Fruit fly (Drosophila melanogaster) whole organism, embryonic: ENCODE measurements around the gene CG31548.

Experiments used
- Atf-2 ChIP-seq: fragments of 200-800 bp; sonication (Bioruptor generic); optimal IDR thresholded peaks from 2 replicates; lab custom pipeline; 2016; ENCODE audit warnings: missing biosample characterization, missing genetic modification characterization
- Blimp-1 ChIP-seq: fragments of 200-800 bp; sonication (Bioruptor generic); optimal IDR thresholded peaks from 3 replicates; lab custom pipeline; 2018; ENCODE audit warnings: missing biosample characterization, missing genetic modification characterization, mild to moderate bottlenecking, moderate library complexity, missing genetic modification reagents
- C15 ChIP-seq: fragments of 200-800 bp; sonication (Bioruptor generic); IDR thresholded peaks from 3 replicates; pipeline ENCODE4 v1.3.6; 2022; ENCODE audit warnings: missing biosample characterization, missing genetic modification characterization
- CG10147 ChIP-seq: fragments of 200-800 bp; sonication (Bioruptor generic); optimal IDR thresholded peaks from 2 replicates; lab custom pipeline; 2019; ENCODE audit warnings: missing biosample characterization, mild to moderate bottlenecking, missing genetic modification characterization, moderate library complexity
- CG10267 ChIP-seq: fragments of 200-800 bp; sonication (Bioruptor generic); optimal IDR thresholded peaks from 2 replicates; lab custom pipeline; 2018; ENCODE audit warnings: missing biosample characterization, mild to moderate bottlenecking, missing genetic modification characterization, moderate library complexity
- CG10462 ChIP-seq: fragments of 200-800 bp; sonication (Bioruptor generic); optimal IDR thresholded peaks from 2 replicates; lab custom pipeline; 2016; ENCODE audit warnings: missing biosample characterization, missing genetic modification characterization
- CG10654 ChIP-seq: fragments of 200-800 bp; sonication (Bioruptor generic); optimal IDR thresholded peaks from 2 replicates; lab custom pipeline; 2016; ENCODE audit warnings: missing biosample characterization, missing genetic modification characterization
- CG10979 ChIP-seq: fragments of 200-800 bp; sonication (Bioruptor generic); optimal IDR thresholded peaks from 2 replicates; lab custom pipeline; 2018; ENCODE audit warnings: missing biosample characterization, mild to moderate bottlenecking, missing genetic modification characterization, moderate library complexity
- CG12219 ChIP-seq: fragments of 200-800 bp; sonication (Bioruptor generic); optimal IDR thresholded peaks from 3 replicates; lab custom pipeline; 2018; ENCODE audit warnings: missing biosample characterization, mild to moderate bottlenecking, missing genetic modification characterization
- CG12769 ChIP-seq: fragments of 200-800 bp; sonication (Bioruptor generic); optimal IDR thresholded peaks from 2 replicates; lab custom pipeline; 2019; ENCODE audit warnings: missing biosample characterization, mild to moderate bottlenecking, missing genetic modification characterization, moderate library complexity
- CG17385 ChIP-seq: fragments of 200-800 bp; sonication (Bioruptor generic); optimal IDR thresholded peaks from 3 replicates; lab custom pipeline; 2018; ENCODE audit warnings: missing biosample characterization, mild to moderate bottlenecking, missing genetic modification characterization
- CG17612 ChIP-seq: fragments of 200-800 bp; sonication (Bioruptor generic); IDR thresholded peaks from 2 replicates; pipeline ENCODE4 v1.3.6; 2022; ENCODE audit warnings: missing biosample characterization, missing genetic modification characterization
- CG2116 ChIP-seq: fragments of 200-800 bp; sonication (Bioruptor generic); optimal IDR thresholded peaks from 3 replicates; lab custom pipeline; 2018; ENCODE audit warnings: missing biosample characterization, mild to moderate bottlenecking, missing genetic modification characterization
- CG2889 ChIP-seq: fragments of 200-800 bp; sonication (Bioruptor generic); IDR thresholded peaks from 3 replicates; pipeline ENCODE4 v1.3.6; 2022; ENCODE audit warnings: missing biosample characterization, missing genetic modification characterization
- CG34224 ChIP-seq: fragments of 200-800 bp; sonication (Bioruptor generic); IDR thresholded peaks from 3 replicates; pipeline ENCODE4 v1.3.6; 2022; ENCODE audit warnings: missing biosample characterization, missing genetic modification characterization; ENCODE audit not compliant: partially characterized antibody
- CG4424 ChIP-seq: fragments of 200-800 bp; sonication (Bioruptor generic); optimal IDR thresholded peaks from 3 replicates; lab custom pipeline; 2016; ENCODE audit warnings: missing biosample characterization, missing genetic modification characterization
- CG4617 ChIP-seq: fragments of 200-800 bp; sonication (Bioruptor generic); optimal IDR thresholded peaks from 3 replicates; lab custom pipeline; 2016; ENCODE audit warnings: missing biosample characterization, missing genetic modification characterization, borderline replicate concordance
- CG4854 ChIP-seq: fragments of 200-800 bp; sonication (Bioruptor generic); optimal IDR thresholded peaks from 2 replicates; lab custom pipeline; 2016; ENCODE audit warnings: missing biosample characterization, missing genetic modification characterization, inconsistent platforms
- CG5180 ChIP-seq: fragments of 200-800 bp; sonication (Bioruptor generic); optimal IDR thresholded peaks from 3 replicates; lab custom pipeline; 2017; ENCODE audit warnings: missing biosample characterization, missing genetic modification characterization, mild to moderate bottlenecking, moderate library complexity, missing genetic modification reagents
- CG6683 ChIP-seq: fragments of 200-800 bp; sonication (Bioruptor generic); optimal IDR thresholded peaks from 2 replicates; lab custom pipeline; 2017; ENCODE audit warnings: missing biosample characterization, mild to moderate bottlenecking, missing genetic modification characterization, missing genetic modification reagents
- CG7786 ChIP-seq: fragments of 200-800 bp; sonication (Bioruptor generic); optimal IDR thresholded peaks from 2 replicates; lab custom pipeline; 2016; ENCODE audit warnings: missing biosample characterization, missing genetic modification characterization
- CG8478 ChIP-seq: fragments of >200 bp; optimal IDR thresholded peaks from 2 replicates; lab custom pipeline; 2018
- CG9609 ChIP-seq: fragments of 200-800 bp; sonication (Bioruptor generic); optimal IDR thresholded peaks from 3 replicates; lab custom pipeline; 2016; ENCODE audit warnings: missing biosample characterization, missing genetic modification characterization
- Chrac-16 ChIP-seq: fragments of 200-800 bp; sonication (Bioruptor generic); optimal IDR thresholded peaks from 3 replicates; lab custom pipeline; 2016; ENCODE audit warnings: missing biosample characterization, missing genetic modification characterization
- Drgx ChIP-seq: fragments of 200-800 bp; sonication (Bioruptor generic); IDR thresholded peaks from 2 replicates; pipeline ENCODE4 v1.3.6; 2022; ENCODE audit warnings: missing biosample characterization, missing genetic modification characterization
- Fer3 ChIP-seq: fragments of 200-800 bp; sonication (Bioruptor generic); optimal IDR thresholded peaks from 2 replicates; lab custom pipeline; 2018; ENCODE audit warnings: missing biosample characterization, mild to moderate bottlenecking, missing genetic modification characterization, moderate library complexity
- GATAe ChIP-seq: fragments of 200-800 bp; sonication (Bioruptor generic); conservative IDR thresholded peaks from 2 replicates; pipeline ENCODE4 v1.3.6; 2022; ENCODE audit warnings: missing biosample characterization, missing genetic modification characterization
- HLH54F ChIP-seq: fragments of 200-800 bp; sonication (Bioruptor generic); optimal IDR thresholded peaks from 3 replicates; lab custom pipeline; 2016; ENCODE audit warnings: missing biosample characterization, missing genetic modification characterization
- Hmr ChIP-seq: fragments of 200-800 bp; sonication (Bioruptor generic); optimal IDR thresholded peaks from 3 replicates; lab custom pipeline; 2017; ENCODE audit warnings: mild to moderate bottlenecking, missing biosample characterization, missing genetic modification reagents, missing genetic modification characterization
- Kr ChIP-seq: fragments of 200-800 bp; sonication (Bioruptor generic); optimal IDR thresholded peaks from 2 replicates; lab custom pipeline; 2017; ENCODE audit warnings: missing biosample characterization, mild to moderate bottlenecking, missing genetic modification characterization
- Lpt ChIP-seq: fragments of >200 bp; optimal IDR thresholded peaks from 2 replicates; lab custom pipeline; 2018; ENCODE audit warnings: missing biosample characterization, missing genetic modification characterization
- MBD-R2 ChIP-seq: fragments of 200-800 bp; sonication (Bioruptor generic); IDR thresholded peaks from 2 replicates; pipeline ENCODE4 v1.3.6; 2022; ENCODE audit warnings: missing biosample characterization, missing genetic modification characterization
- MTF-1 ChIP-seq: fragments of 200-800 bp; sonication (Bioruptor generic); optimal IDR thresholded peaks from 2 replicates; lab custom pipeline; 2018; ENCODE audit warnings: missing biosample characterization, mild to moderate bottlenecking, missing genetic modification characterization, borderline replicate concordance
- NfI ChIP-seq: fragments of 200-800 bp; sonication (Bioruptor generic); optimal IDR thresholded peaks from 3 replicates; lab custom pipeline; 2018; ENCODE audit warnings: missing biosample characterization, mild to moderate bottlenecking, missing genetic modification characterization, moderate library complexity
- Rx ChIP-seq: fragments of 200-800 bp; sonication (Bioruptor generic); IDR thresholded peaks from 2 replicates; pipeline ENCODE4 v1.3.6; 2022; ENCODE audit warnings: missing biosample characterization, missing genetic modification characterization
- ab ChIP-seq: fragments of 200-800 bp; sonication (Bioruptor generic); optimal IDR thresholded peaks from 2 replicates; lab custom pipeline; 2016; ENCODE audit warnings: missing biosample characterization, missing genetic modification characterization
- bsh ChIP-seq, 2 experiments: fragments of 200-800 bp; sonication (Bioruptor generic); optimal IDR thresholded peaks; 2 replicates each; lab custom pipeline; 2017 to 2018; ENCODE audit warnings: mild to moderate bottlenecking in 2 of 2, missing biosample characterization in 2 of 2, missing genetic modification characterization in 2 of 2, moderate library complexity in 1 of 2
- caup ChIP-seq: fragments of 200-800 bp; sonication (Bioruptor generic); optimal IDR thresholded peaks from 3 replicates; lab custom pipeline; 2017; ENCODE audit warnings: missing biosample characterization, mild to moderate bottlenecking, missing genetic modification characterization, moderate library complexity; ENCODE audit not compliant: severe bottlenecking
- croc ChIP-seq: fragments of 200-800 bp; sonication (Bioruptor generic); conservative IDR thresholded peaks from 3 replicates; pipeline ENCODE4 v1.3.6; 2022; ENCODE audit warnings: missing biosample characterization, missing genetic modification characterization
- dimm ChIP-seq: fragments of 200-800 bp; sonication (Bioruptor generic); IDR thresholded peaks from 2 replicates; pipeline ENCODE4 v1.3.6; 2022; ENCODE audit warnings: missing biosample characterization, missing genetic modification characterization
- emc ChIP-seq: fragments of 200-800 bp; sonication (Bioruptor generic); optimal IDR thresholded peaks from 2 replicates; lab custom pipeline; 2016; ENCODE audit warnings: missing biosample characterization, missing genetic modification characterization
- ems ChIP-seq: fragments of 200-800 bp; sonication (Bioruptor generic); optimal IDR thresholded peaks from 3 replicates; lab custom pipeline; 2016; ENCODE audit warnings: missing biosample characterization, missing genetic modification characterization
- exex ChIP-seq: fragments of 200-800 bp; sonication (Bioruptor generic); optimal IDR thresholded peaks from 4 replicates; lab custom pipeline; 2018; ENCODE audit warnings: missing biosample characterization, mild to moderate bottlenecking, missing genetic modification characterization, moderate library complexity
- gsb-n ChIP-seq: fragments of 200-800 bp; sonication (Bioruptor generic); optimal IDR thresholded peaks from 3 replicates; lab custom pipeline; 2018; ENCODE audit warnings: missing biosample characterization, mild to moderate bottlenecking, missing genetic modification characterization
- kay ChIP-seq: fragments of 200-800 bp; sonication (Bioruptor generic); optimal IDR thresholded peaks from 2 replicates; lab custom pipeline; 2016; ENCODE audit warnings: missing biosample characterization, missing genetic modification characterization
- onecut ChIP-seq: fragments of 200-800 bp; sonication (Bioruptor generic); IDR thresholded peaks from 2 replicates; pipeline ENCODE4 v1.3.6; 2022; ENCODE audit warnings: missing biosample characterization, missing genetic modification characterization
- scrt ChIP-seq: fragments of 200-800 bp; sonication (Bioruptor generic); optimal IDR thresholded peaks from 2 replicates; lab custom pipeline; 2018; ENCODE audit warnings: missing biosample characterization, mild to moderate bottlenecking, missing genetic modification characterization, moderate library complexity
- vnd ChIP-seq: fragments of 200-800 bp; sonication (Bioruptor generic); IDR thresholded peaks from 3 replicates; pipeline ENCODE4 v1.3.6; 2022; ENCODE audit warnings: missing biosample characterization, missing genetic modification characterization; ENCODE audit not compliant: partially characterized antibody
- vvl ChIP-seq: fragments of 200-800 bp; sonication (Bioruptor generic); IDR thresholded peaks from 2 replicates; pipeline ENCODE4 v1.3.6; 2022; ENCODE audit warnings: missing biosample characterization, missing genetic modification characterization
- z ChIP-seq: fragments of 200-800 bp; sonication (Bioruptor generic); IDR thresholded peaks from 3 replicates; pipeline ENCODE4 v1.3.6; 2022; ENCODE audit warnings: missing biosample characterization, missing genetic modification characterization
- zfh2 ChIP-seq: fragments of 200-800 bp; sonication (Bioruptor generic); optimal IDR thresholded peaks from 2 replicates; lab custom pipeline; 2016; ENCODE audit warnings: missing biosample characterization, missing genetic modification characterization

The CG31548 gene

dm6 chr3R:5601044-5601523 lies 35.6 kb downstream of the CG31548 start, which contains the start of the genes kra and SecS (continued):
- TF ChIP-seq CG17612 (GFP tag; lab: Robert Waterston, UW): no peak
- peak; percentile 55 for TF ChIP-seq NfI
- TF ChIP-seq CG4854 (GFP tag; lab: Kevin White, UChicago): peak; percentile 44
- TF ChIP-seq CG10979: peak; percentile 46
- TF ChIP-seq gsb-n: no peak
- peak; percentile 48 for TF ChIP-seq CG17385
- TF ChIP-seq CG10654 (GFP tag; lab: Kevin White, UChicago): peak; percentile 62
- TF ChIP-seq Rx (GFP tag; lab: Robert Waterston, UW): no peak
- peak; percentile 71 for TF ChIP-seq CG4424 (GFP tag; lab: Kevin White, UChicago)
- no peak for TF ChIP-seq CG12769 (tag; lab: Kevin White, UChicago)
- peak; percentile 53 for TF ChIP-seq HLH54F (GFP tag; lab: Kevin White, UChicago)
- no peak for TF ChIP-seq Kr (GFP tag; lab: Kevin White, UChicago)
- TF ChIP-seq ems: peak; percentile 45
- TF ChIP-seq CG8478 (lab: Kevin White, UChicago): no peak
- no peak for TF ChIP-seq z
- peak; percentile 54 for TF ChIP-seq caup (GFP tag; lab: Kevin White, UChicago)
- TF ChIP-seq CG10462 (GFP tag; lab: Kevin White, UChicago): peak; percentile 26
- no peak for TF ChIP-seq CG12219 (GFP tag; lab: Kevin White, UChicago)
- no peak for TF ChIP-seq CG2889 (GFP tag; lab: Robert Waterston, UW)
- no peak for TF ChIP-seq croc (GFP tag; lab: Robert Waterston, UW)
- TF ChIP-seq C15: no peak
- peak; percentile 47 for TF ChIP-seq MTF-1 (GFP tag; lab: Kevin White, UChicago)
- no peak for TF ChIP-seq vnd
- TF ChIP-seq CG6683 (GFP tag; lab: Kevin White, UChicago): no peak
- no peak for TF ChIP-seq Drgx (GFP tag; lab: Robert Waterston, UW)
- peak; percentile 81 for TF ChIP-seq Hmr (GFP tag; lab: Kevin White, UChicago)
- TF ChIP-seq CG10147: peak; percentile 54
- peak; percentile 46 for TF ChIP-seq zfh2 (GFP tag; lab: Kevin White, UChicago)
- TF ChIP-seq Lpt (GFP tag; lab: Kevin White, UChicago): no peak
- peak; percentile 57 for TF ChIP-seq Fer3
- peak; percentile 71 for TF ChIP-seq Blimp-1 (GFP tag; lab: Kevin White, UChicago)
- no peak for TF ChIP-seq vvl
- no peak for TF ChIP-seq dimm (GFP tag; lab: Robert Waterston, UW)
- peak; percentile 6 for TF ChIP-seq exex (tag; lab: Kevin White, UChicago)
- TF ChIP-seq scrt (GFP tag; lab: Kevin White, UChicago): peak; percentile 46
- TF ChIP-seq GATAe (GFP tag; lab: Robert Waterston, UW): no peak
- TF ChIP-seq onecut (GFP tag; lab: Robert Waterston, UW): no peak
- TF ChIP-seq Chrac-16: peak; percentile 69
- no peak for TF ChIP-seq ab (GFP tag; lab: Kevin White, UChicago)
- TF ChIP-seq CG5180 (GFP tag; lab: Kevin White, UChicago): peak; percentile 11
- peak; percentile 66 for TF ChIP-seq CG10267 (tag; lab: Kevin White, UChicago)
- peak; percentile 42 for TF ChIP-seq CG7786 (GFP tag; lab: Kevin White, UChicago)
- no peak for TF ChIP-seq emc (GFP tag; lab: Kevin White, UChicago)
- TF ChIP-seq CG2116: peak; percentile 78
- peak; percentile 40 for TF ChIP-seq CG9609 (GFP tag; lab: Kevin White, UChicago)
- TF ChIP-seq kay (GFP tag; lab: Kevin White, UChicago): no peak
- peak; percentile 86 for TF ChIP-seq CG4617 (GFP tag; lab: Kevin White, UChicago)
- TF ChIP-seq Atf-2: peak; percentile 7
- no peak for TF ChIP-seq MBD-R2 (GFP tag; lab: Robert Waterston, UW)
- TF ChIP-seq bsh (GFP tag; optimal IDR thresholded peaks at IDR 0.05; lab: Kevin White, UChicago): peak in 1 of 2 experiments; percentile 53
- no peak for TF ChIP-seq CG34224 (GFP tag; lab: Robert Waterston, UW)
